Fruit fly (Drosophila melanogaster): Measurements from ENCODE around the gene Sfp96F.

dm6 chr3R:25810796-25811195 is 19.2 kb downstream of the Sfp96F start, which contains the start of gene CG5024:
- TF ChIP-seq pan (optimal IDR thresholded peaks at IDR 0.05) = no peak
- TF ChIP-seq psq (optimal IDR thresholded peaks at IDR 0.05) = no peak

Measured in whole organism.